Fruit fly (Drosophila melanogaster): ENCODE data around the gene CG32091.

Gene CG32091

DNA sequence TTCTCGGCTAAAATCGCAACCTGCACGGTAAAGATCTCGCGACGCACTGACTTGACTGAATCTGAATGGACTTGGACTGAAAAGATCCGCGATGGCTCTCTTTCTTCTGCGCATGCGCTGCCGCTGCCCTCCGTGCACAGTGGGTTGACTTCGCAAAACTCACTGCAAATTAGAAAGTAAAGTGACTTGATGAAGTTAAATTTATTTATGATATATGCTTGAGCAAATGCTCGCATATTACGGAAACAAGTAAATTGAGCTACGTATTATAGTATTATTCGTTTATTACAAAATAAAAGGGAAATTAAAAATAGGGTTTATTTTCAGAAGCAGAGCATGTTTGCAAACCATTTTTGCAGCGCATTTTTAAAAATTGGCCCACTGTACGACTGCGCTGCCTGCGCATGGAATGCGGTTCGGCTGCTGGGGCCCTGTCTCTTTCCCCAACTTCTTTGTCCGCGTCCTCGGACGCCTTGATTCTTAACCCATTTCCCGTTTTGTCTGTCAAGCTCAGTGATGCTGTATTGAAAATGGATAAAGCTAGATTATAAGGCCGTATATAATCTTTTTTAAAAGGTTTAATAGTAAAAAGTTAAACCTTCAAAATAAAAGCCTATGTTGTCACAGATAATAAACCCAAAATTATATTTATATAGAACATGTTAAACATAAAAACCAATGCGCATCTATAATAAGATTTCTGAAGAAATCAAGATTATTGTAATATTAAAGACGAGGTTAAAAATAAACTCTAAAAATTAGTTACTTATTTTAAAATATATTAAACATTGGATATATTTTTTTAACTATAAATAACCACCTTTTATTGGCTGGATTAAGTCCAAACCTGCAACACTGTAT, 43.2 kb upstream of the CG32091 start, which contains the start of gene rt (continued):
- TF ChIP-seq trem (tag; optimal IDR thresholded peaks at IDR 0.05), result peak; percentile 61
- TF ChIP-seq sens-2 (GFP tag; IDR thresholded peaks at IDR 0.05), result peak; percentile 27; the same call in 1 of the 2 replicates
- peak; percentile 18 for TF ChIP-seq CG10209 (GFP tag; optimal IDR thresholded peaks at IDR 0.05)
- peak; percentile 58; the same call in 1 of the 2 replicates for TF ChIP-seq Nf-YA (GFP tag; IDR thresholded peaks at IDR 0.05)
- no peak for TF ChIP-seq Bteb2 (GFP tag; optimal IDR thresholded peaks at IDR 0.05)
- no peak for TF ChIP-seq ap (GFP tag; IDR thresholded peaks at IDR 0.05)
- no peak; the same call in 1 of the 2 replicates for TF ChIP-seq ranshi (GFP tag; IDR thresholded peaks at IDR 0.05)
- TF ChIP-seq CG8281 (tag; optimal IDR thresholded peaks at IDR 0.05), result no peak
- TF ChIP-seq CG11560 (tag; IDR thresholded peaks at IDR 0.05), result no peak
- TF ChIP-seq salm (tag; optimal IDR thresholded peaks at IDR 0.05), result peak; percentile 29
- no peak; the same call in 1 of the 2 replicates for TF ChIP-seq ato (GFP tag; IDR thresholded peaks at IDR 0.05; ENCODE audit: partially characterized antibody)
- TF ChIP-seq CG9932 (GFP tag; IDR thresholded peaks at IDR 0.05), result no peak
- peak; percentile 68 for TF ChIP-seq Ssrp (tag; optimal IDR thresholded peaks at IDR 0.05)
- no peak for TF ChIP-seq CG18599 (GFP tag; optimal IDR thresholded peaks at IDR 0.05)
- no peak for TF ChIP-seq CG34376 (GFP tag; optimal IDR thresholded peaks at IDR 0.05)
- no peak for TF ChIP-seq CG17612 (GFP tag; IDR thresholded peaks at IDR 0.05)
- no peak for TF ChIP-seq grn (GFP tag; optimal IDR thresholded peaks at IDR 0.05)
- no peak for TF ChIP-seq CG15514 (GFP tag; optimal IDR thresholded peaks at IDR 0.05)
- no peak for TF ChIP-seq CG10462 (GFP tag; optimal IDR thresholded peaks at IDR 0.05)
- peak; percentile 16 for TF ChIP-seq Atf-2 (GFP tag; optimal IDR thresholded peaks at IDR 0.05)
- TF ChIP-seq az2 (GFP tag; optimal IDR thresholded peaks at IDR 0.05), result peak; percentile 35
- TF ChIP-seq al (GFP tag; IDR thresholded peaks at IDR 0.05), result peak; percentile 38; the same call in 1 of the 2 replicates
- TF ChIP-seq CG7786 (GFP tag; optimal IDR thresholded peaks at IDR 0.05), result no peak
- TF ChIP-seq CG4854 (GFP tag; optimal IDR thresholded peaks at IDR 0.05), result peak; percentile 4
- peak; percentile 66 for TF ChIP-seq CG11504 (tag; optimal IDR thresholded peaks at IDR 0.05)
- TF ChIP-seq Nf-YC (tag; optimal IDR thresholded peaks at IDR 0.05), result peak; percentile 21
- TF ChIP-seq CG13624 (GFP tag; optimal IDR thresholded peaks at IDR 0.05), result peak; percentile 26
- peak; percentile 43; the same call in 1 of the 2 replicates for TF ChIP-seq HLH3B (GFP tag; IDR thresholded peaks at IDR 0.05)
- no peak for TF ChIP-seq CG5180 (GFP tag; optimal IDR thresholded peaks at IDR 0.05)
- TF ChIP-seq wdn (GFP tag; IDR thresholded peaks at IDR 0.05), result no peak
- peak; percentile 28 for TF ChIP-seq CG3281 (GFP tag; optimal IDR thresholded peaks at IDR 0.05)
- TF ChIP-seq hth (optimal IDR thresholded peaks at IDR 0.05), result no peak
- TF ChIP-seq cwo (GFP tag; optimal IDR thresholded peaks at IDR 0.05), result peak; percentile 1
- peak; percentile 51 for TF ChIP-seq twi (tag; optimal IDR thresholded peaks at IDR 0.05)
- peak; percentile 38; the same call in 1 of the 3 replicates for TF ChIP-seq HLH4C (GFP tag; IDR thresholded peaks at IDR 0.05; ENCODE audit: partially characterized antibody)
- no peak for TF ChIP-seq CG42726 (GFP tag; IDR thresholded peaks at IDR 0.05; ENCODE audit: partially characterized antibody)
- no peak for TF ChIP-seq CG31365 (tag; optimal IDR thresholded peaks at IDR 0.05)
- no peak for TF ChIP-seq Scr (GFP tag; IDR thresholded peaks at IDR 0.05; ENCODE audit: partially characterized antibody)
- peak; percentile 2 for TF ChIP-seq Atf3 (GFP tag; optimal IDR thresholded peaks at IDR 0.05)
- TF ChIP-seq CG7556 (GFP tag; optimal IDR thresholded peaks at IDR 0.05), result peak; percentile 58
- TF ChIP-seq CG1529 (GFP tag; optimal IDR thresholded peaks at IDR 0.05), result peak; percentile 56
- TF ChIP-seq gem (tag; optimal IDR thresholded peaks at IDR 0.05), result peak; percentile 79
- peak; percentile 29; the same call in 1 of the 2 replicates for TF ChIP-seq CG31224 (GFP tag; IDR thresholded peaks at IDR 0.05)
- TF ChIP-seq Trl (optimal IDR thresholded peaks at IDR 0.05), result no peak
- TF ChIP-seq Trl (GFP tag; optimal IDR thresholded peaks at IDR 0.05), result peak; percentile 39
- TF ChIP-seq HmgZ (tag; optimal IDR thresholded peaks at IDR 0.05), result no peak
- TF ChIP-seq CG9817 (tag; optimal IDR thresholded peaks at IDR 0.05), result peak; percentile 6
- TF ChIP-seq CG15696 (tag; optimal IDR thresholded peaks at IDR 0.05), result peak; percentile 56
- TF ChIP-seq YL-1 (GFP tag; optimal IDR thresholded peaks at IDR 0.05), result no peak
